Fruit fly (Drosophila melanogaster): Measurements from ENCODE around the gene Ugt36A1.

dm6 chr2L:3624784-3625183 is 5.9 kb downstream of the Ugt36A1 start:
- TF ChIP-seq CG18262 (tag; optimal IDR thresholded peaks at IDR 0.05), result peak; percentile 30
- peak; percentile 24; the same call in 1 of the 2 replicates for TF ChIP-seq sisA (GFP tag; IDR thresholded peaks at IDR 0.05)
- TF ChIP-seq CG34376 (GFP tag; optimal IDR thresholded peaks at IDR 0.05), result no peak
- TF ChIP-seq Doc3 (GFP tag; IDR thresholded peaks at IDR 0.05; ENCODE audit: partially characterized antibody), result no peak
- TF ChIP-seq CkIIα-i1 (GFP tag; IDR thresholded peaks at IDR 0.05), result no peak
- TF ChIP-seq Dll (GFP tag; IDR thresholded peaks at IDR 0.05; ENCODE audit: partially characterized antibody), result no peak
- no peak for TF ChIP-seq CG17568 (GFP tag; optimal IDR thresholded peaks at IDR 0.05)
- no peak for TF ChIP-seq esg (GFP tag; conservative IDR thresholded peaks at IDR 0.05)
- peak; percentile 59; the same call in 1 of the 3 replicates for TF ChIP-seq zfh1 (GFP tag; IDR thresholded peaks at IDR 0.05)
- no peak for TF ChIP-seq Fer3 (tag; optimal IDR thresholded peaks at IDR 0.05)
- TF ChIP-seq CG15011 (GFP tag; optimal IDR thresholded peaks at IDR 0.05), result no peak
- no peak for TF ChIP-seq lov (optimal IDR thresholded peaks at IDR 0.05)
- TF ChIP-seq lov (GFP tag; IDR thresholded peaks at IDR 0.05), result no peak
- TF ChIP-seq E2f1 (GFP tag; IDR thresholded peaks at IDR 0.05), result no peak
- TF ChIP-seq HmgZ (tag; optimal IDR thresholded peaks at IDR 0.05), result no peak
